Worm (Caenorhabditis elegans) whole organism, mixed stage, embryonic: ENCODE measurements around the gene C34C12.8.

Experiments used
- M03D4.4 ChIP-seq: sonication (generic microtip); optimal IDR thresholded peaks from 2 replicates; lab custom pipeline; 2017; ENCODE audit warnings: mild to moderate bottlenecking, missing genetic modification characterization, missing compliant biosample characterization
- bed-3 ChIP-seq: fragments of 200-800 bp; sonication (Bioruptor generic); optimal IDR thresholded peaks from 3 replicates; lab custom pipeline; 2018; ENCODE audit warnings: mild to moderate bottlenecking, missing genetic modification characterization, moderate library complexity, missing compliant biosample characterization
- ceh-39 ChIP-seq: fragments of 150-350 bp; optimal IDR thresholded peaks from 2 replicates; lab custom pipeline; 2014; ENCODE audit warnings: missing biosample characterization, missing genetic modification characterization
- ceh-43 ChIP-seq: fragments of 200-800 bp; sonication (Bioruptor generic); optimal IDR thresholded peaks from 2 replicates; lab custom pipeline; 2018; ENCODE audit warnings: mild to moderate bottlenecking, missing genetic modification characterization, moderate library complexity, missing compliant biosample characterization
- ceh-83 ChIP-seq: fragments of 200-800 bp; sonication (Bioruptor generic); optimal IDR thresholded peaks from 2 replicates; lab custom pipeline; 2018; ENCODE audit warnings: mild to moderate bottlenecking, missing genetic modification characterization, missing compliant biosample characterization
- ces-1 ChIP-seq: fragments of 150-350 bp; optimal IDR thresholded peaks from 2 replicates; lab custom pipeline; 2014; ENCODE audit warnings: missing biosample characterization, missing genetic modification reagents, missing genetic modification characterization
- cnd-1 ChIP-seq: fragments of 200-800 bp; sonication (Bioruptor generic); optimal IDR thresholded peaks from 2 replicates; lab custom pipeline; 2018; ENCODE audit warnings: mild to moderate bottlenecking, missing genetic modification characterization, missing compliant biosample characterization
- drap-1 ChIP-seq: fragments of 200-800 bp; sonication (Bioruptor generic); optimal IDR thresholded peaks from 3 replicates; lab custom pipeline; 2018; ENCODE audit warnings: mild to moderate bottlenecking, missing genetic modification characterization, missing compliant biosample characterization
- elt-1 ChIP-seq: sonication (generic microtip); optimal IDR thresholded peaks from 2 replicates; lab custom pipeline; 2017; ENCODE audit warnings: missing genetic modification characterization, mild to moderate bottlenecking, missing compliant biosample characterization, antibody characterized with exemption, moderate library complexity, borderline replicate concordance; ENCODE audit not compliant: insufficient read depth
- flh-1 ChIP-seq: fragments of 200-800 bp; sonication (Bioruptor generic); optimal IDR thresholded peaks from 2 replicates; lab custom pipeline; 2018; ENCODE audit warnings: mild to moderate bottlenecking, missing genetic modification characterization, moderate library complexity, missing compliant biosample characterization
- ham-2 ChIP-seq: fragments of 200-800 bp; sonication (Bioruptor generic); optimal IDR thresholded peaks from 2 replicates; lab custom pipeline; 2018; ENCODE audit warnings: mild to moderate bottlenecking, missing genetic modification characterization, missing compliant biosample characterization
- lin-13 ChIP-seq: fragments of 150-350 bp; optimal IDR thresholded peaks from 2 replicates; lab custom pipeline; 2014; ENCODE audit warnings: missing biosample characterization, missing genetic modification characterization
- lin-32 ChIP-seq: fragments of 200-800 bp; sonication (Bioruptor generic); optimal IDR thresholded peaks from 2 replicates; lab custom pipeline; 2018; ENCODE audit warnings: mild to moderate bottlenecking, missing genetic modification characterization, missing compliant biosample characterization
- lsy-2 ChIP-seq: fragments of 150-350 bp; optimal IDR thresholded peaks from 2 replicates; lab custom pipeline; 2014; ENCODE audit warnings: missing biosample characterization, missing genetic modification characterization
- mab-5 ChIP-seq: fragments of 150-350 bp; optimal IDR thresholded peaks from 2 replicates; lab custom pipeline; 2014; ENCODE audit warnings: missing biosample characterization, missing genetic modification characterization
- mep-1 ChIP-seq: fragments of 150-350 bp; optimal IDR thresholded peaks from 2 replicates; lab custom pipeline; 2017; ENCODE audit warnings: missing biosample characterization, missing genetic modification reagents, missing genetic modification characterization, inconsistent platforms
- mls-2 ChIP-seq: sonication (generic microtip); optimal IDR thresholded peaks from 2 replicates; lab custom pipeline; 2016; ENCODE audit warnings: mild to moderate bottlenecking, missing genetic modification characterization, moderate library complexity, missing compliant biosample characterization
- nhr-12 ChIP-seq: fragments of 150-350 bp; optimal IDR thresholded peaks from 2 replicates; lab custom pipeline; 2014; ENCODE audit warnings: missing biosample characterization, missing genetic modification characterization
- nhr-2 ChIP-seq: fragments of 150-350 bp; optimal IDR thresholded peaks from 2 replicates; lab custom pipeline; 2014; ENCODE audit warnings: missing biosample characterization, missing genetic modification characterization
- nhr-237 ChIP-seq: fragments of 150-350 bp; optimal IDR thresholded peaks from 2 replicates; lab custom pipeline; 2014; ENCODE audit warnings: missing biosample characterization, missing genetic modification characterization
- nhr-28 ChIP-seq: fragments of 150-350 bp; optimal IDR thresholded peaks from 2 replicates; lab custom pipeline; 2014; ENCODE audit warnings: missing biosample characterization, missing genetic modification characterization
- nhr-76 ChIP-seq: sonication (generic microtip); optimal IDR thresholded peaks from 2 replicates; lab custom pipeline; 2017; ENCODE audit warnings: missing biosample characterization, missing genetic modification characterization
- pha-4 ChIP-seq: fragments of 150-350 bp; optimal IDR thresholded peaks from 2 replicates; lab custom pipeline; 2018; ENCODE audit warnings: missing biosample characterization, missing genetic modification reagents, missing genetic modification characterization
- sem-2 ChIP-seq: fragments of 200-800 bp; sonication (Bioruptor generic); optimal IDR thresholded peaks from 2 replicates; lab custom pipeline; 2018; ENCODE audit warnings: mild to moderate bottlenecking, missing genetic modification characterization, missing compliant biosample characterization
- snpc-4 ChIP-seq: fragments of 150-350 bp; optimal IDR thresholded peaks from 2 replicates; lab custom pipeline; 2014; ENCODE audit warnings: missing biosample characterization, missing genetic modification characterization
- sptf-1 ChIP-seq: sonication (generic microtip); optimal IDR thresholded peaks from 2 replicates; lab custom pipeline; 2017; ENCODE audit warnings: mild to moderate bottlenecking, missing genetic modification characterization, moderate library complexity, missing compliant biosample characterization
- tbx-8 ChIP-seq: fragments of 200-800 bp; sonication (Bioruptor generic); optimal IDR thresholded peaks from 2 replicates; lab custom pipeline; 2018; ENCODE audit warnings: mild to moderate bottlenecking, missing genetic modification characterization, moderate library complexity, missing compliant biosample characterization
- unc-120 ChIP-seq: sonication (generic microtip); optimal IDR thresholded peaks from 2 replicates; lab custom pipeline; 2017; ENCODE audit warnings: missing genetic modification characterization, missing compliant biosample characterization; ENCODE audit not compliant: poor library complexity, severe bottlenecking
- unc-39 ChIP-seq: fragments of 150-350 bp; optimal IDR thresholded peaks from 2 replicates; lab custom pipeline; 2014; ENCODE audit warnings: missing biosample characterization, missing genetic modification characterization
- unc-62 ChIP-seq: fragments of 150-350 bp; optimal IDR thresholded peaks from 2 replicates; lab custom pipeline; 2014; ENCODE audit warnings: missing biosample characterization, missing genetic modification reagents, missing genetic modification characterization
- zip-8 ChIP-seq: fragments of 150-350 bp; optimal IDR thresholded peaks from 2 replicates; lab custom pipeline; 2014; ENCODE audit warnings: missing biosample characterization, missing genetic modification characterization
- ztf-11 ChIP-seq: fragments of 150-350 bp; optimal IDR thresholded peaks from 2 replicates; lab custom pipeline; 2014; ENCODE audit warnings: missing biosample characterization, missing genetic modification characterization

C34C12.8 gene

DNA sequence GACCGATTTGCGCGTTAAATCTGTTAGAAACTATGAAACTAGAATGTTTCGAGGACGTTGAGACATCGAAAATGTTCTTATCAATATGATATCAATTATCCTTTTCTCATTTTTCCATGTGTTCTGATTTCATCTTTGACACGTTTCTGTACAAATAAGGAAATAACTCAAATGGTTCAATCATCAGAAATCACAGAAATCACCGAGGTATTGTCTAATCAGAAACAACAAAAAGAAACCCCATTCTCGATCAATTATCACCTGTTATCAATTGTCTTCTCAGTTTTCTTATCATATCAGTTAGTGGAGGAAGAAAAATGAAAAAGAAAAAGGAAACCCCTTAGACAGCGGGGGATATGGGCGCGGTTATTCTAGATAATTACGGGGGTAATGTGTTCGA lies 25.1 kb upstream of the C34C12.8 start:
- TF ChIP-seq ceh-83 (GFP tag; lab: Kevin White, UChicago) (no peak), flh-1 (GFP tag; lab: Kevin White, UChicago) (no peak), ceh-39 (tag; lab: Kevin White, UChicago) (no peak), zip-8 (tag; lab: Kevin White, UChicago) (no peak), ceh-43 (GFP tag; lab: Kevin White, UChicago) (no peak), pha-4 (tag; lab: Kevin White, UChicago) (no peak), mab-5 (tag; lab: Kevin White, UChicago) (no peak), sptf-1 (no peak), unc-39 (no peak), snpc-4 (no peak), unc-62 (GFP tag; lab: Kevin White, UChicago) (no peak), mep-1 (tag; lab: Kevin White, UChicago) (no peak)

DNA sequence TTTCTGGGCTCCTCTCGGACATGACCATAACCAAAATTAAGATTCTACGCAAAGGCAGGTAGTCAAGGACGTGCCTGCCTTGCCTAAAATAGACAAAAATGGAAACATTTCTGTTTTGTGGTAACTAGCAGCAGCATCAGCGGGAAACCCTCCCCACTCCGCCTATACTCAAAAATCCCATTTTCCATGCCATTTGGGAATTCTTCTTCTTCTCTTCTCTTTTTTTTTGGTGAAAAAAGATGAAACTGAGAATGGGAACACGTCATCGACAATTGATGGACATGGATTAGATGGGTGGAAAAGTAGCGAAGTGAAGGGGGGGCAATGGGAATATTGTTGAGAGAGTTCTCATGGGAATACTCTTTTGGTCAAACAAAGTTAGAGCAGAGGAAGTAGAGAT lies 23.1 kb upstream of the C34C12.8 start:
- TF ChIP-seq nhr-2 (tag; lab: Kevin White, UChicago) (no peak), zip-8 (tag; lab: Kevin White, UChicago) (no peak), snpc-4 (no peak), cnd-1 (tag; lab: Kevin White, UChicago) (no peak), M03D4.4 (tag; lab: Kevin White, UChicago) (no peak), unc-62 (GFP tag; lab: Kevin White, UChicago) (no peak), nhr-76 (tag; lab: Kevin White, UChicago) (no peak), ztf-11 (tag; lab: Kevin White, UChicago) (no peak), tbx-8 (GFP tag; lab: Kevin White, UChicago) (no peak), nhr-237 (no peak)

- TF ChIP-seq flh-1 (GFP tag; lab: Kevin White, UChicago) (no peak), pha-4 (tag; lab: Kevin White, UChicago) (no peak), nhr-12 (tag; lab: Kevin White, UChicago) (no peak), ztf-11 (tag; lab: Kevin White, UChicago) (no peak), bed-3 (GFP tag; lab: Kevin White, UChicago) (no peak), nhr-237 (no peak), tbx-8 (GFP tag; lab: Kevin White, UChicago) (no peak), lin-32 (GFP tag; lab: Kevin White, UChicago) (no peak), sptf-1 (no peak), M03D4.4 (tag; lab: Kevin White, UChicago) (no peak), elt-1 (no peak), nhr-2 (tag; lab: Kevin White, UChicago) (no peak), lin-13 (tag; lab: Kevin White, UChicago) (no peak)
- TF ChIP-seq, all 35 proteins: peak for 0
These were observed 16.1 kb upstream of the C34C12.8 start, which contains the start of gene spe-41 for ce11 chrIII:3444139-3444538. Gene spe-41 (minus strand): TSS chrIII:3444210.

DNA sequence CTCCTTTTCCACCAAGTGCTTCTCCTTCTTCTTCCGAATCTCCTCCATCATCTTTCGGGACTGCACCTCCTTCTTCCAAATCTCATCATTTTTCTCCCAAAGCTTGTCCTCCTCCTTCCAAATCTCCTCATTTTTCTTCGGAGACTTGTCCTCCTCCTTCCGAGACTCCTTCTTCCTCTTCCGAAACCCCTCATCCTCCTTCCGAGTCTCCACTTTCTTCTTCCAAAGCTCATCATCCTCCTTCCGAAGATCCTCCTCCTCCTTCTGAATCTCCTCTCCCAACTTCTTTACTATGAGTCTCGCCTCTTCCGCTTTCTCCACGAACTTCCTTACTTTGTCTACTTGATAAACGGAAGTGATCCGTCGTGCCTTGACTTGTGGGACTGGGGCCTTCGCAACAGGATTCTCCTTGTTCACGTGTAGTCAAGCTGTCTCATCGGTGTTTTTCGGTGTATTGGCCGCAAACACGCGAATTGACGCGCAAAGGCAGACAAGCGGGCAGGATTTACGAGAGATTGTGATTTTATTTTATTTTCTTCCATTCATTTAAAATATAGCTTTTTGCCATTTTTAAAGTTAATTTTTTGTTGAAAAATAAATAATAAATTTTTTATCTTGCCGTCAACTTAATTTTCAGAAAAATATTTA lies 7.5 kb upstream of the C34C12.8 start, which contains the start of the genes K01A11.3 and C34C12.12:
Gene K01A11.3, minus strand, starts transcription at position 51 of the 648 bp plus-strand sequence.
Gene C34C12.12, plus strand, starts transcription at position 632 of the 648 bp plus-strand sequence.
- no peak for TF ChIP-seq cnd-1 (tag; lab: Kevin White, UChicago)
- no peak for TF ChIP-seq unc-62 (GFP tag; lab: Kevin White, UChicago)
- no peak for TF ChIP-seq mep-1 (tag; lab: Kevin White, UChicago)
- TF ChIP-seq M03D4.4 (tag; lab: Kevin White, UChicago) = no peak
- TF ChIP-seq ceh-43 (GFP tag; lab: Kevin White, UChicago) = no peak
- TF ChIP-seq unc-39 = no peak
- TF ChIP-seq ham-2 (GFP tag; lab: Kevin White, UChicago) = no peak
- TF ChIP-seq lsy-2 (tag; lab: Kevin White, UChicago) = no peak
- no peak for TF ChIP-seq lin-32 (GFP tag; lab: Kevin White, UChicago)
- no peak for TF ChIP-seq nhr-76 (tag; lab: Kevin White, UChicago)
- no peak for TF ChIP-seq sem-2
- TF ChIP-seq snpc-4 = no peak
- no peak for TF ChIP-seq elt-1
- TF ChIP-seq drap-1 (GFP tag; lab: Kevin White, UChicago) = no peak
- TF ChIP-seq nhr-28 (tag; lab: Kevin White, UChicago) = no peak
- TF ChIP-seq ceh-83 (GFP tag; lab: Kevin White, UChicago) = no peak
- no peak for TF ChIP-seq ces-1 (GFP tag; lab: Kevin White, UChicago)
- TF ChIP-seq unc-120 (tag; lab: Kevin White, UChicago) = no peak
- no peak for TF ChIP-seq mls-2 (tag; lab: Kevin White, UChicago)
